Worm (Caenorhabditis elegans) whole organism, young adult: ENCODE data around the gene bre-5.
A peak's percentile ranks its signal among the peaks of the same experiment; 100 is the strongest.

Experiments
- B0019.2 ChIP-seq: fragments of 200-800 bp; sonication (Bioruptor generic); conservative IDR thresholded peaks from 2 replicates; pipeline ENCODE4 v1.3.6; 2022; ENCODE audit warnings: missing genetic modification reagents, missing genetic modification characterization, missing compliant biosample characterization
- F33H1.4 ChIP-seq: fragments of 200-800 bp; sonication (Bioruptor generic); IDR thresholded peaks from 2 replicates; pipeline ENCODE4 v1.3.6; 2022; ENCODE audit warnings: missing genetic modification reagents, missing genetic modification characterization, missing compliant biosample characterization
- F57A8.1 ChIP-seq: fragments of 200-800 bp; sonication (Bioruptor generic); optimal IDR thresholded peaks from 2 replicates; lab custom pipeline; 2018; ENCODE audit warnings: mild to moderate bottlenecking, missing genetic modification characterization, moderate library complexity, missing compliant biosample characterization
- T26A5.8 ChIP-seq: sonication (generic microtip); optimal IDR thresholded peaks from 2 replicates; lab custom pipeline; 2016; ENCODE audit warnings: missing genetic modification characterization, missing compliant biosample characterization
- Y53F4B.3 ChIP-seq: fragments of 200-800 bp; sonication (Bioruptor generic); IDR thresholded peaks from 2 replicates; pipeline ENCODE4 v1.3.6; 2022; ENCODE audit warnings: missing genetic modification reagents, missing genetic modification characterization, missing compliant biosample characterization
- attf-5 ChIP-seq: fragments of 200-800 bp; sonication (Bioruptor generic); optimal IDR thresholded peaks from 2 replicates; lab custom pipeline; 2018; ENCODE audit warnings: mild to moderate bottlenecking, missing genetic modification characterization, missing compliant biosample characterization
- bed-1 ChIP-seq: fragments of 200-800 bp; sonication (Bioruptor generic); IDR thresholded peaks from 2 replicates; pipeline ENCODE4 v1.3.6; 2022; ENCODE audit warnings: missing genetic modification reagents, missing genetic modification characterization, missing compliant biosample characterization
- ccch-3 ChIP-seq: fragments of 200-800 bp; sonication (Bioruptor generic); optimal IDR thresholded peaks from 2 replicates; lab custom pipeline; 2018; ENCODE audit warnings: mild to moderate bottlenecking, missing genetic modification characterization, missing compliant biosample characterization
- ceh-91 ChIP-seq: fragments of 200-800 bp; sonication (Bioruptor generic); IDR thresholded peaks from 2 replicates; pipeline ENCODE4 v1.3.6; 2022; ENCODE audit warnings: missing genetic modification reagents, missing genetic modification characterization, missing compliant biosample characterization
- ekl-4 ChIP-seq: fragments of 200-800 bp; sonication (Bioruptor generic); IDR thresholded peaks from 2 replicates; pipeline ENCODE4 v1.3.6; 2022; ENCODE audit warnings: missing genetic modification reagents, missing genetic modification characterization, missing compliant biosample characterization
- hlh-12 ChIP-seq: sonication (generic microtip); optimal IDR thresholded peaks from 2 replicates; lab custom pipeline; 2016; ENCODE audit warnings: missing genetic modification characterization, missing compliant biosample characterization
- lag-1 ChIP-seq: fragments of 200-800 bp; sonication (Bioruptor generic); IDR thresholded peaks from 2 replicates; pipeline ENCODE4 v1.3.6; 2022; ENCODE audit warnings: missing genetic modification reagents, missing genetic modification characterization, missing compliant biosample characterization
- lin-26 ChIP-seq: fragments of 200-800 bp; sonication (Bioruptor generic); IDR thresholded peaks from 2 replicates; pipeline ENCODE4 v1.3.6; 2022; ENCODE audit warnings: missing genetic modification reagents, missing genetic modification characterization, missing compliant biosample characterization
- lin-35 ChIP-seq, 3 experiments: fragments of 150-350 bp in 2 of 3; sonication (generic microtip) in 1 of 3; optimal IDR thresholded peaks; 2 replicates each; lab custom pipeline; 2014 to 2018; ENCODE audit warnings: missing biosample characterization in 3 of 3, missing genetic modification characterization in 3 of 3, missing genetic modification reagents in 3 of 3
- lin-54 ChIP-seq: fragments of 200-800 bp; sonication (Bioruptor generic); optimal IDR thresholded peaks from 2 replicates; lab custom pipeline; 2018; ENCODE audit warnings: mild to moderate bottlenecking, missing genetic modification characterization, missing compliant biosample characterization
- lir-1 ChIP-seq: fragments of 200-800 bp; sonication (Bioruptor generic); conservative IDR thresholded peaks from 2 replicates; pipeline ENCODE4 v1.3.6; 2022; ENCODE audit warnings: missing genetic modification reagents, missing genetic modification characterization, missing compliant biosample characterization
- lsl-1 ChIP-seq: fragments of 200-800 bp; sonication (Bioruptor generic); optimal IDR thresholded peaks from 2 replicates; lab custom pipeline; 2018; ENCODE audit warnings: mild to moderate bottlenecking, missing genetic modification characterization, moderate library complexity, missing compliant biosample characterization
- madf-6 ChIP-seq: fragments of 200-800 bp; sonication (Bioruptor generic); IDR thresholded peaks from 2 replicates; pipeline ENCODE4 v1.3.6; 2022; ENCODE audit warnings: missing genetic modification reagents, missing genetic modification characterization, missing compliant biosample characterization
- madf-8 ChIP-seq: fragments of 200-800 bp; sonication (Bioruptor generic); conservative IDR thresholded peaks from 2 replicates; pipeline ENCODE4 v1.3.6; 2022; ENCODE audit warnings: missing genetic modification reagents, missing genetic modification characterization, missing compliant biosample characterization
- mcd-1 ChIP-seq: fragments of 200-800 bp; sonication (Bioruptor generic); IDR thresholded peaks from 2 replicates; pipeline ENCODE4 v1.3.6; 2022; ENCODE audit warnings: missing genetic modification reagents, missing genetic modification characterization, missing compliant biosample characterization
- mel-28 ChIP-seq: sonication (generic microtip); optimal IDR thresholded peaks from 2 replicates; lab custom pipeline; 2016; ENCODE audit warnings: borderline replicate concordance, mild to moderate bottlenecking, missing genetic modification characterization, missing compliant biosample characterization
- rpc-1 ChIP-seq, 2 experiments: fragments of 150-350 bp in 1 of 2; sonication (generic microtip) in 1 of 2; optimal IDR thresholded peaks; 2 replicates each; lab custom pipeline; 2014 to 2018; ENCODE audit warnings: missing biosample characterization in 1 of 2, missing genetic modification characterization in 1 of 2, missing genetic modification reagents in 1 of 2, missing genotype in 1 of 2
- snpc-3.4 ChIP-seq: sonication (generic microtip); optimal IDR thresholded peaks from 2 replicates; lab custom pipeline; 2017; ENCODE audit warnings: missing genetic modification characterization, mild to moderate bottlenecking, missing compliant biosample characterization, antibody characterized with exemption, moderate library complexity, missing genotype, missing genetic modification reagents
- somi-1 ChIP-seq: fragments of 200-800 bp; sonication (Bioruptor generic); optimal IDR thresholded peaks from 2 replicates; lab custom pipeline; 2018; ENCODE audit warnings: mild to moderate bottlenecking, missing genetic modification characterization, missing compliant biosample characterization
- sptf-2 ChIP-seq: fragments of 200-800 bp; sonication (Bioruptor generic); optimal IDR thresholded peaks from 2 replicates; lab custom pipeline; 2018; ENCODE audit warnings: mild to moderate bottlenecking, missing genetic modification characterization, missing compliant biosample characterization
- tbx-9 ChIP-seq: sonication (generic microtip); optimal IDR thresholded peaks from 2 replicates; lab custom pipeline; 2016; ENCODE audit warnings: borderline replicate concordance, missing genetic modification characterization, inconsistent platforms, missing compliant biosample characterization
- tlf-1 ChIP-seq: fragments of 200-800 bp; sonication (Bioruptor generic); optimal IDR thresholded peaks from 2 replicates; lab custom pipeline; 2018; ENCODE audit warnings: mild to moderate bottlenecking, missing genetic modification characterization, missing compliant biosample characterization
- unc-130 ChIP-seq: sonication (generic microtip); optimal IDR thresholded peaks from 2 replicates; lab custom pipeline; 2016; ENCODE audit warnings: missing genetic modification reagents, missing genetic modification characterization, missing compliant biosample characterization
- unc-62 ChIP-seq: fragments of 150-350 bp; optimal IDR thresholded peaks from 2 replicates; lab custom pipeline; 2014; ENCODE audit warnings: missing biosample characterization, missing genetic modification reagents, missing genetic modification characterization
- xnd-1 ChIP-seq: sonication (generic microtip); optimal IDR thresholded peaks from 2 replicates; lab custom pipeline; 2016; ENCODE audit warnings: missing genotype, missing genetic modification reagents, missing genetic modification characterization, missing compliant biosample characterization
- zfh-2 ChIP-seq: fragments of 200-800 bp; sonication (Bioruptor generic); conservative IDR thresholded peaks from 2 replicates; pipeline ENCODE4 v1.3.6; 2022; ENCODE audit warnings: missing genetic modification reagents, missing genetic modification characterization, missing compliant biosample characterization
- zim-3 ChIP-seq: sonication (generic microtip); optimal IDR thresholded peaks from 2 replicates; lab custom pipeline; 2017; ENCODE audit warnings: mild to moderate bottlenecking, missing genetic modification characterization, moderate library complexity, missing compliant biosample characterization
- ztf-18 ChIP-seq: sonication (generic microtip); optimal IDR thresholded peaks from 2 replicates; lab custom pipeline; 2016; ENCODE audit warnings: missing genotype, mild to moderate bottlenecking, missing genetic modification characterization, missing compliant biosample characterization
- ztf-25 ChIP-seq: fragments of 200-800 bp; sonication (Bioruptor generic); IDR thresholded peaks from 2 replicates; pipeline ENCODE4 v1.3.6; 2022; ENCODE audit warnings: missing genetic modification reagents, missing genetic modification characterization, missing compliant biosample characterization
- ztf-3 ChIP-seq: fragments of 200-800 bp; sonication (Bioruptor generic); optimal IDR thresholded peaks from 2 replicates; lab custom pipeline; 2018; ENCODE audit warnings: mild to moderate bottlenecking, missing genetic modification characterization, missing compliant biosample characterization

Gene bre-5

DNA sequence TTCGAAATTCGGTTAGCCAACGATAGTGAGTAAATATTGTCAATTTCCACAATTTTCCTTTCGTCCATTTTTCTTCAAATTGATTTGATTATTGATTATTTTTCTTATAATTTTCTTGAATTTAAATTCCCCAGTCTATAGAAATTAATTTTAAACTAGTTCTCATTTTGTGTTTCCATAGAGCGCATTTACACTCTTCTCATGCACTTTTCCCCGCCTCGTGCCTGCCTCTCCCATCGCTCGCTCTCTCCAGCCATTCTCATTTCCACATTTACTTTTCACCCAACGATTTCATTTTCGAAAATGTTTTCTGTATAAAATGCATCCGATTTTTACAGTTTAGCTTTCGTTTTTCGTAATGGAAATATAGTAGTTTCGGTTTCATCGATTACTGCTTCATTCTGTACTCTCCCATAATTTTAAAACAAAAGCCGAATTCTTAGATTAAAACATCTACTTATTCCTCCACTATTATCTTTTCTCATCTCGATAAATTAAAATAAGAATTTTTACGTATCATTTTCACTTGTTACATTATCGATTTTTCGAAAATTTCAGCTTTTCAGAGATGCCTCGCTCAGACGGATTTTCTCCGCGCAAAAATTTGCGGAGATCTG lies 28.0 kb upstream of the bre-5 start, which contains the start of gene lex-1:
Gene lex-1, plus strand, starts transcription at position 567 of the 617 bp plus-strand sequence.
- TF ChIP-seq mcd-1 (GFP tag; lab: Robert Waterston, UW) (peak; percentile 71), madf-8 (no peak), F57A8.1 (GFP tag; lab: Kevin White, UChicago) (no peak), B0019.2 (GFP tag; lab: Robert Waterston, UW) (no peak), tlf-1 (no peak), T26A5.8 (no peak), hlh-12 (tag; lab: Kevin White, UChicago) (no peak), attf-5 (GFP tag; lab: Kevin White, UChicago) (peak; percentile 61), sptf-2 (GFP tag; lab: Kevin White, UChicago) (no peak), lin-35 (GFP tag; optimal IDR thresholded peaks at IDR 0.05; lab: Kevin White, UChicago) (peak in 1 of 3 experiments; percentile 21), ekl-4 (GFP tag; lab: Robert Waterston, UW) (no peak), ztf-18 (tag; lab: Kevin White, UChicago) (no peak), Y53F4B.3 (GFP tag; lab: Robert Waterston, UW) (no peak), lin-54 (GFP tag; lab: Kevin White, UChicago) (peak; percentile 26), snpc-3.4 (no peak), lin-26 (GFP tag; lab: Robert Waterston, UW) (no peak), mel-28 (tag; lab: Kevin White, UChicago) (no peak), unc-62 (GFP tag; lab: Kevin White, UChicago) (no peak)
- TF ChIP-seq, all 124 proteins: peak for 4

DNA sequence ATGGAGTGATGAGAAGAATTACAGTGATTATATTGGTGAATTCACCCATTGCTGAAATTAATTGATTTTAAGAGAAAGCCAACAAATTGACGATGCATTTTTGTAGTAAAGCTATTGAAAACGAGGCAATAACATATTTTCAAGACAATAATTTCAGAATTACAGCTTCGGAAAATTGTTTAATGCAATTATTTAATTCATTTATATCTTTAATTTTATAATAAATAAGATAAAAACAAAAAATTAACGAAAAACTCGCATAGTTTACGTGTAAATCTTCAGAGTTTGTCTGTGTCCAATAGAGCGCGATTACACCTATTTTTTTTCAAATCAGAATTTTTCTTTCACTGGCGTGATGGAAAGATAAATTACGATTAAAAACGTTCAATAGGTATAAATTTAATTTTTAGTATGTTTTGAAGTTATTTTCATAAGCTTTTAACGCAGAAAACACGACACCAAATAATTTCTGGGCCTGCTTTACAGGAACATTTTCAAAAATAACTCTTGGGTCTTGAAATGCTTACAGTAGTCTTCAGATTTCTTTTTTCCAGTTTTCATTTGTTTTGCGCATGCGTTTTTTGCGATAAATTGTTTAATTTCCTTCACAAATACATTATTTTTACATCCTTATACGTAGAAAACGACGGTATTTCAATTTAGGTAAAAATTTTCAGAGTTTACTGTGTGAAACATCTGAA lies 27.2 kb upstream of the bre-5 start, which contains the start of gene tmed-1:
Gene tmed-1, minus strand, starts transcription at position 51 of the 701 bp plus-strand sequence.
- 0 out of 2 replicates have a peak, but pooled peaks have one; percentile 32 for TF ChIP-seq ceh-91 (GFP tag; lab: Robert Waterston, UW)
- no peak for TF ChIP-seq ztf-25 (GFP tag; lab: Robert Waterston, UW)
- peak; percentile 62 for TF ChIP-seq F33H1.4 (GFP tag; lab: Robert Waterston, UW)
- TF ChIP-seq zim-3 (tag; lab: Kevin White, UChicago) = no peak
- peak; percentile 42; the same call in 1 of the 2 replicates for TF ChIP-seq madf-6 (GFP tag; lab: Robert Waterston, UW)
- TF ChIP-seq lsl-1 (GFP tag; lab: Kevin White, UChicago) = peak; percentile 66
- no peak for TF ChIP-seq unc-130

DNA sequence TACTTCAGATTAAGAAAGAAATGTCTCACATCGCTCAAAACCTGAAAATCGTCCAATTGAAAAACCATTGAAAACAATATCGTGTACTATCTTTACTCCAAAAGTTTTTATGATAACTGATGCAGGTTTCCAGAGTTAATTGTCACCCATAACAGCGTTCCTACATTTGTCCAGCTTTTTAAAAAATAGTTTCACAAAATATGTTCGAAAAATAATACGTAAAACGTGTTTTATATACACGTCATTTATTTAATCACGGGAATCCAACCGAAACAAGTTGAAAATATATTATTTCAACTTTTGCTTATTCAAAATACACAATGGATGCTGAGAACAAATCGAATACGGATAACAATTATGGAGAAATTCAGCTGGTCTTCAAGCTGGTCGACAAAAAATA lies 24.5 kb upstream of the bre-5 start, which contains the start of gene K08E4.7:
Gene K08E4.7, plus strand, starts transcription at position 301 of the 400 bp plus-strand sequence.
- no peak for TF ChIP-seq zfh-2 (GFP tag; lab: Robert Waterston, UW)
- TF ChIP-seq rpc-1 (optimal IDR thresholded peaks at IDR 0.05; lab: Kevin White, UChicago) = no peak
- TF ChIP-seq rpc-1 (tag; optimal IDR thresholded peaks at IDR 0.05; lab: Kevin White, UChicago) = no peak
- no peak for TF ChIP-seq ccch-3 (GFP tag; lab: Kevin White, UChicago)
- TF ChIP-seq bed-1 (GFP tag; lab: Robert Waterston, UW) = no peak
- TF ChIP-seq attf-5 (GFP tag; lab: Kevin White, UChicago) = no peak
- no peak for TF ChIP-seq lir-1 (GFP tag; lab: Robert Waterston, UW)
- no peak for TF ChIP-seq ztf-3 (GFP tag; lab: Kevin White, UChicago)
- TF ChIP-seq hlh-12 (tag; lab: Kevin White, UChicago) = no peak
- TF ChIP-seq xnd-1 (tag; lab: Kevin White, UChicago) = no peak
- no peak for TF ChIP-seq somi-1
- no peak for TF ChIP-seq Y53F4B.3 (GFP tag; lab: Robert Waterston, UW)
- TF ChIP-seq lag-1 (GFP tag; lab: Robert Waterston, UW) = no peak
- TF ChIP-seq ekl-4 (GFP tag; lab: Robert Waterston, UW) = no peak
- TF ChIP-seq tbx-9 (tag; lab: Kevin White, UChicago) = no peak
